Fruit fly (Drosophila melanogaster) whole organism, embryonic: Measurements from ENCODE around the gene CG7492.

Experiments
- Abd-B ChIP-seq: fragments of 200-800 bp; sonication (Bioruptor generic); optimal IDR thresholded peaks from 2 replicates; lab custom pipeline; 2018; ENCODE audit warnings: missing biosample characterization, mild to moderate bottlenecking, missing genetic modification characterization, moderate library complexity
- Atf3 ChIP-seq: fragments of 200-800 bp; sonication (Bioruptor generic); optimal IDR thresholded peaks from 3 replicates; lab custom pipeline; 2016; ENCODE audit warnings: missing biosample characterization, missing genetic modification characterization
- Blimp-1 ChIP-seq: fragments of 200-800 bp; sonication (Bioruptor generic); optimal IDR thresholded peaks from 3 replicates; lab custom pipeline; 2018; ENCODE audit warnings: missing biosample characterization, missing genetic modification characterization, mild to moderate bottlenecking, moderate library complexity, missing genetic modification reagents
- CG10959 ChIP-seq: fragments of 200-800 bp; sonication (Bioruptor generic); IDR thresholded peaks from 2 replicates; pipeline ENCODE4 v1.3.6; 2022; ENCODE audit warnings: missing biosample characterization, missing genetic modification characterization
- CG10979 ChIP-seq: fragments of 200-800 bp; sonication (Bioruptor generic); optimal IDR thresholded peaks from 2 replicates; lab custom pipeline; 2018; ENCODE audit warnings: missing biosample characterization, mild to moderate bottlenecking, missing genetic modification characterization, moderate library complexity
- CG11247 ChIP-seq: fragments of 200-800 bp; sonication (Bioruptor generic); IDR thresholded peaks from 2 replicates; pipeline ENCODE4 v1.3.6; 2022; ENCODE audit warnings: missing biosample characterization, missing genetic modification characterization
- CG11456 ChIP-seq: fragments of 200-800 bp; sonication (Bioruptor generic); IDR thresholded peaks from 3 replicates; pipeline ENCODE4 v1.3.6; 2022; ENCODE audit warnings: missing biosample characterization, missing genetic modification characterization
- CG13775 ChIP-seq: fragments of 200-800 bp; sonication (Bioruptor generic); optimal IDR thresholded peaks from 3 replicates; lab custom pipeline; 2017; ENCODE audit warnings: missing biosample characterization, mild to moderate bottlenecking, missing genetic modification characterization
- CG14014 ChIP-seq: fragments of 200-800 bp; sonication (Bioruptor generic); IDR thresholded peaks from 2 replicates; pipeline ENCODE4 v1.3.6; 2022; ENCODE audit warnings: missing biosample characterization, missing genetic modification characterization
- CG14050 ChIP-seq: fragments of 200-800 bp; sonication (Bioruptor generic); IDR thresholded peaks from 3 replicates; pipeline ENCODE4 v1.3.6; 2022; ENCODE audit warnings: missing biosample characterization, missing genetic modification characterization
- CG15601 ChIP-seq: fragments of 200-800 bp; sonication (Bioruptor generic); optimal IDR thresholded peaks from 3 replicates; lab custom pipeline; 2019; ENCODE audit warnings: missing biosample characterization, mild to moderate bottlenecking, missing genetic modification characterization, moderate library complexity
- CG17328 ChIP-seq: fragments of 200-800 bp; sonication (Bioruptor generic); IDR thresholded peaks from 2 replicates; pipeline ENCODE4 v1.3.6; 2022; ENCODE audit warnings: missing biosample characterization, missing genetic modification characterization
- CG2120 ChIP-seq: fragments of 200-800 bp; sonication (Bioruptor generic); optimal IDR thresholded peaks from 3 replicates; lab custom pipeline; 2016; ENCODE audit warnings: missing biosample characterization, missing genetic modification characterization
- CG2199 ChIP-seq: fragments of 200-800 bp; sonication (Bioruptor generic); IDR thresholded peaks from 3 replicates; pipeline ENCODE4 v1.3.6; 2022; ENCODE audit warnings: missing biosample characterization, missing genetic modification characterization
- CG2202 ChIP-seq: fragments of 200-800 bp; sonication (Bioruptor generic); optimal IDR thresholded peaks from 2 replicates; lab custom pipeline; 2018; ENCODE audit warnings: missing biosample characterization, mild to moderate bottlenecking, missing genetic modification characterization
- CG2712 ChIP-seq: fragments of 200-800 bp; optimal IDR thresholded peaks from 3 replicates; lab custom pipeline; 2019; ENCODE audit warnings: missing biosample characterization, mild to moderate bottlenecking, missing genetic modification characterization, moderate library complexity
- CG34422 ChIP-seq: fragments of 200-800 bp; sonication (Bioruptor generic); IDR thresholded peaks from 3 replicates; pipeline ENCODE4 v1.3.6; 2022; ENCODE audit warnings: missing biosample characterization, missing genetic modification characterization
- CG6175 ChIP-seq: fragments of 200-800 bp; sonication (Bioruptor generic); IDR thresholded peaks from 3 replicates; pipeline ENCODE4 v1.3.6; 2022; ENCODE audit warnings: missing biosample characterization, missing genetic modification characterization
- CG6683 ChIP-seq: fragments of 200-800 bp; sonication (Bioruptor generic); optimal IDR thresholded peaks from 2 replicates; lab custom pipeline; 2017; ENCODE audit warnings: missing biosample characterization, mild to moderate bottlenecking, missing genetic modification characterization, missing genetic modification reagents
- CG8924 ChIP-seq: fragments of 200-800 bp; optimal IDR thresholded peaks from 3 replicates; lab custom pipeline; 2019; ENCODE audit warnings: missing biosample characterization, mild to moderate bottlenecking, missing genetic modification characterization, moderate library complexity
- CG9817 ChIP-seq: fragments of 200-800 bp; sonication (Bioruptor generic); optimal IDR thresholded peaks from 2 replicates; lab custom pipeline; 2018; ENCODE audit warnings: missing biosample characterization, mild to moderate bottlenecking, missing genetic modification characterization, moderate library complexity
- Dbx ChIP-seq: fragments of 200-800 bp; sonication (Bioruptor generic); IDR thresholded peaks from 3 replicates; pipeline ENCODE4 v1.3.6; 2022; ENCODE audit warnings: missing biosample characterization, missing genetic modification characterization
- Dip3 ChIP-seq: fragments of 200-800 bp; sonication (Bioruptor generic); optimal IDR thresholded peaks from 3 replicates; lab custom pipeline; 2016; ENCODE audit warnings: missing biosample characterization, missing genetic modification characterization
- Ets65A ChIP-seq: fragments of 200-800 bp; sonication (Bioruptor generic); peaks from one replicate; lab custom pipeline; 2016; ENCODE audit warnings: missing biosample characterization, missing genetic modification characterization
- Fer3 ChIP-seq: fragments of 200-800 bp; sonication (Bioruptor generic); optimal IDR thresholded peaks from 2 replicates; lab custom pipeline; 2018; ENCODE audit warnings: missing biosample characterization, mild to moderate bottlenecking, missing genetic modification characterization, moderate library complexity
- H15 ChIP-seq: fragments of 200-800 bp; sonication (Bioruptor generic); IDR thresholded peaks from 3 replicates; pipeline ENCODE4 v1.3.6; 2022; ENCODE audit warnings: missing biosample characterization, missing genetic modification characterization
- H2.0 ChIP-seq: fragments of 200-800 bp; sonication (Bioruptor generic); IDR thresholded peaks from 2 replicates; pipeline ENCODE4 v1.3.6; 2022; ENCODE audit warnings: missing biosample characterization, missing genetic modification characterization
- Meics ChIP-seq: fragments of 200-800 bp; sonication (Bioruptor generic); optimal IDR thresholded peaks from 2 replicates; lab custom pipeline; 2017; ENCODE audit warnings: missing biosample characterization, mild to moderate bottlenecking, missing genetic modification characterization
- NC2β ChIP-seq: fragments of 200-800 bp; sonication (Bioruptor generic); optimal IDR thresholded peaks from 2 replicates; lab custom pipeline; 2016; ENCODE audit warnings: missing biosample characterization, missing genetic modification characterization
- Nf-YB ChIP-seq: fragments of 200-800 bp; sonication (Bioruptor generic); optimal IDR thresholded peaks from 3 replicates; lab custom pipeline; 2019; ENCODE audit warnings: missing biosample characterization, mild to moderate bottlenecking, missing genetic modification characterization, moderate library complexity
- Ssrp ChIP-seq: fragments of 200-800 bp; sonication (Bioruptor generic); optimal IDR thresholded peaks from 2 replicates; lab custom pipeline; 2018; ENCODE audit warnings: missing biosample characterization, mild to moderate bottlenecking, missing genetic modification characterization, moderate library complexity
- ap ChIP-seq: fragments of 200-800 bp; sonication (Bioruptor generic); IDR thresholded peaks from 2 replicates; pipeline ENCODE4 v1.3.6; 2022; ENCODE audit warnings: missing biosample characterization, missing genetic modification characterization
- ase ChIP-seq: fragments of 200-800 bp; sonication (Bioruptor generic); IDR thresholded peaks from 3 replicates; pipeline ENCODE4 v1.3.6; 2022; ENCODE audit warnings: missing biosample characterization, missing genetic modification characterization
- btn ChIP-seq: fragments of 200-800 bp; sonication (Bioruptor generic); optimal IDR thresholded peaks from 2 replicates; lab custom pipeline; 2016; ENCODE audit warnings: missing biosample characterization, missing genetic modification characterization
- cas ChIP-seq: fragments of 200-800 bp; sonication (Bioruptor generic); IDR thresholded peaks from 2 replicates; pipeline ENCODE4 v1.3.6; 2022; ENCODE audit warnings: missing biosample characterization, missing genetic modification characterization
- ci ChIP-seq: fragments of 200-800 bp; sonication (Bioruptor generic); IDR thresholded peaks from 3 replicates; pipeline ENCODE4 v1.3.6; 2022; ENCODE audit warnings: missing biosample characterization, missing genetic modification characterization
- dmrt99B ChIP-seq: fragments of 200-800 bp; sonication (Bioruptor generic); optimal IDR thresholded peaks from 2 replicates; lab custom pipeline; 2018; ENCODE audit warnings: missing biosample characterization, mild to moderate bottlenecking, missing genetic modification characterization, moderate library complexity
- eyg ChIP-seq: fragments of 200-800 bp; sonication (Bioruptor generic); optimal IDR thresholded peaks from 3 replicates; lab custom pipeline; 2016; ENCODE audit warnings: missing biosample characterization, missing genetic modification characterization
- jing ChIP-seq: fragments of 200-800 bp; sonication (Bioruptor generic); optimal IDR thresholded peaks from 2 replicates; lab custom pipeline; 2018; ENCODE audit warnings: missing biosample characterization, mild to moderate bottlenecking, missing genetic modification characterization
- klu ChIP-seq: fragments of 200-800 bp; sonication (Bioruptor generic); IDR thresholded peaks from 2 replicates; pipeline ENCODE4 v1.3.6; 2022; ENCODE audit warnings: missing biosample characterization, missing genetic modification characterization
- lilli ChIP-seq: fragments of 200-800 bp; sonication (Bioruptor generic); optimal IDR thresholded peaks from 3 replicates; lab custom pipeline; 2016; ENCODE audit warnings: missing biosample characterization, missing genetic modification characterization
- mam ChIP-seq: fragments of 200-800 bp; sonication (Bioruptor generic); optimal IDR thresholded peaks from 3 replicates; lab custom pipeline; 2016; ENCODE audit warnings: missing biosample characterization, missing genetic modification characterization
- mirr ChIP-seq: fragments of 200-800 bp; sonication (Bioruptor generic); optimal IDR thresholded peaks from 3 replicates; lab custom pipeline; 2018; ENCODE audit warnings: missing biosample characterization, mild to moderate bottlenecking, missing genetic modification characterization
- pan ChIP-seq, 4 experiments: fragments of >200 bp in 3 of 4; fragments of 200-800 bp in 1 of 4; sonication (Bioruptor generic) in 1 of 4; optimal IDR thresholded peaks in 3 of 4; IDR thresholded peaks in 1 of 4; 2 replicates each; pipeline versions ENCODE4 v1.3.6 to Lab custom; 2017 to 2022; ENCODE audit warnings: missing biosample characterization in 2 of 4, missing genetic modification characterization in 2 of 4, mixed read lengths in 1 of 4
- pb ChIP-seq: fragments of 200-800 bp; sonication (Bioruptor generic); optimal IDR thresholded peaks from 3 replicates; lab custom pipeline; 2016; ENCODE audit warnings: missing biosample characterization, missing genetic modification characterization
- pum ChIP-seq: fragments of 200-800 bp; sonication (Bioruptor generic); optimal IDR thresholded peaks from 2 replicates; lab custom pipeline; 2016; ENCODE audit warnings: missing biosample characterization, missing genetic modification characterization
- sens ChIP-seq: fragments of 200-800 bp; sonication (Bioruptor generic); peaks from one replicate; lab custom pipeline; 2016; ENCODE audit warnings: missing biosample characterization, missing genetic modification characterization
- ssp ChIP-seq: fragments of 200-800 bp; sonication (Bioruptor generic); IDR thresholded peaks from 2 replicates; pipeline ENCODE4 v1.3.6; 2022; ENCODE audit warnings: missing biosample characterization, missing genetic modification characterization
- trh ChIP-seq: fragments of 200-800 bp; sonication (Bioruptor generic); optimal IDR thresholded peaks from 2 replicates; lab custom pipeline; 2016; ENCODE audit warnings: missing biosample characterization, missing genetic modification characterization
- vnd ChIP-seq: fragments of 200-800 bp; sonication (Bioruptor generic); IDR thresholded peaks from 3 replicates; pipeline ENCODE4 v1.3.6; 2022; ENCODE audit warnings: missing biosample characterization, missing genetic modification characterization; ENCODE audit not compliant: partially characterized antibody
- zf30C ChIP-seq: fragments of 200-800 bp; sonication (Bioruptor generic); optimal IDR thresholded peaks from 3 replicates; lab custom pipeline; 2018; ENCODE audit warnings: missing biosample characterization, mild to moderate bottlenecking, missing genetic modification characterization

Gene CG7492

dm6 chr3L:7614226-7614625, 40.3 kb downstream of the CG7492 start (continued):
- TF ChIP-seq pb (GFP tag; lab: Kevin White, UChicago), result no peak
- TF ChIP-seq mirr (GFP tag; lab: Kevin White, UChicago), result no peak
- no peak for TF ChIP-seq pan (optimal IDR thresholded peaks at IDR 0.05; lab: Kevin White, UChicago)
- TF ChIP-seq pan (GFP tag; optimal IDR thresholded peaks at IDR 0.05 in 1 of 2, IDR thresholded peaks at IDR 0.05 in 1 of 2), result peak in 1 of 2 experiments; percentile 39
- TF ChIP-seq ci, result 0 out of 3 replicates have a peak, but pooled peaks have one; percentile 44
- no peak for TF ChIP-seq CG2199 (GFP tag; lab: Robert Waterston, UW)
- TF ChIP-seq Abd-B, result peak; percentile 37
- no peak for TF ChIP-seq CG6683 (GFP tag; lab: Kevin White, UChicago)
- TF ChIP-seq CG10959 (GFP tag; lab: Robert Waterston, UW), result 0 out of 2 replicates have a peak, but pooled peaks have one; percentile 21
- TF ChIP-seq CG13775 (GFP tag; lab: Kevin White, UChicago), result no peak
- no peak for TF ChIP-seq CG11247 (GFP tag; lab: Robert Waterston, UW)
- TF ChIP-seq CG8924 (tag; lab: Kevin White, UChicago), result peak; percentile 0
- no peak for TF ChIP-seq Atf3 (GFP tag; lab: Kevin White, UChicago)
- TF ChIP-seq vnd (GFP tag; lab: Robert Waterston, UW), result no peak
- 0 out of 3 replicates have a peak, but pooled peaks have one; percentile 25 for TF ChIP-seq Dbx (GFP tag; lab: Robert Waterston, UW)
- peak; percentile 13 for TF ChIP-seq NC2β (GFP tag; lab: Kevin White, UChicago)
- TF ChIP-seq CG14014 (GFP tag; lab: Robert Waterston, UW), result no peak
- TF ChIP-seq H2.0 (GFP tag; lab: Robert Waterston, UW), result peak; percentile 54; the same call in 1 of the 2 replicates
- TF ChIP-seq ssp (GFP tag; lab: Robert Waterston, UW), result peak; percentile 8; the same call in 1 of the 2 replicates
- no peak for TF ChIP-seq klu (GFP tag; lab: Robert Waterston, UW)
- peak; percentile 63 for TF ChIP-seq CG10979
- peak; percentile 88 for TF ChIP-seq sens (GFP tag; lab: Kevin White, UChicago)
- TF ChIP-seq zf30C, result peak; percentile 5
- TF ChIP-seq trh (GFP tag; lab: Kevin White, UChicago), result no peak
- TF ChIP-seq lilli (GFP tag; lab: Kevin White, UChicago), result peak; percentile 27
- TF ChIP-seq H15 (GFP tag; lab: Robert Waterston, UW), result peak; percentile 52; the same call in 1 of the 3 replicates
- TF ChIP-seq mam, result peak; percentile 40
- TF ChIP-seq CG17328 (GFP tag; lab: Robert Waterston, UW), result peak; percentile 54; the same call in 1 of the 2 replicates
- TF ChIP-seq ap (GFP tag; lab: Robert Waterston, UW), result peak; percentile 15; the same call in 1 of the 2 replicates
- peak; percentile 5 for TF ChIP-seq jing (GFP tag; lab: Kevin White, UChicago)
- no peak for TF ChIP-seq eyg (GFP tag; lab: Kevin White, UChicago)
- peak; percentile 53 for TF ChIP-seq Ssrp (tag; lab: Kevin White, UChicago)
- TF ChIP-seq Ets65A (GFP tag; lab: Kevin White, UChicago), result peak; percentile 55
- peak; percentile 21 for TF ChIP-seq CG15601
- 0 out of 3 replicates have a peak, but pooled peaks have one; percentile 29 for TF ChIP-seq CG14050 (GFP tag; lab: Robert Waterston, UW)
- peak; percentile 68 for TF ChIP-seq dmrt99B (tag; lab: Kevin White, UChicago)
- TF ChIP-seq CG2202 (tag; lab: Kevin White, UChicago), result no peak
- TF ChIP-seq ase (GFP tag; lab: Robert Waterston, UW), result 0 out of 3 replicates have a peak, but pooled peaks have one; percentile 42
- peak; percentile 67 for TF ChIP-seq CG2712 (tag; lab: Kevin White, UChicago)
- no peak for TF ChIP-seq Nf-YB
- TF ChIP-seq CG2120 (GFP tag; lab: Kevin White, UChicago), result peak; percentile 23
- TF ChIP-seq Fer3, result peak; percentile 17
- peak; percentile 54; the same call in 1 of the 3 replicates for TF ChIP-seq CG6175 (GFP tag; lab: Robert Waterston, UW)
- no peak for TF ChIP-seq CG11456 (GFP tag; lab: Robert Waterston, UW)
- TF ChIP-seq CG9817 (tag; lab: Kevin White, UChicago), result peak; percentile 41
- TF ChIP-seq pum (GFP tag; lab: Kevin White, UChicago), result peak; percentile 27
- TF ChIP-seq Dip3, result peak; percentile 4
- TF ChIP-seq Blimp-1, result peak; percentile 58
- peak; percentile 16 for TF ChIP-seq Meics (GFP tag; lab: Kevin White, UChicago)
- no peak for TF ChIP-seq CG34422 (GFP tag; lab: Robert Waterston, UW)
- no peak for TF ChIP-seq cas (GFP tag; lab: Robert Waterston, UW)
- no peak for TF ChIP-seq btn (GFP tag; lab: Kevin White, UChicago)
